Worm (Caenorhabditis elegans) whole organism, midembryonic: ENCODE results near the gene gln-1.

Source experiments
- T22C8.4 ChIP-seq: fragments of 200-800 bp; sonication (Bioruptor generic); IDR thresholded peaks from 2 replicates; pipeline ENCODE4 v1.3.6; 2022; ENCODE audit warnings: missing genetic modification characterization, missing compliant biosample characterization
- cog-1 ChIP-seq: sonication (generic microtip); optimal IDR thresholded peaks from 2 replicates; lab custom pipeline; 2016; ENCODE audit warnings: missing genetic modification characterization, missing compliant biosample characterization
- flt-1 ChIP-seq: fragments of 200-800 bp; sonication (Bioruptor generic); IDR thresholded peaks from 2 replicates; pipeline ENCODE4 v1.3.6; 2022; ENCODE audit warnings: missing genetic modification characterization, missing compliant biosample characterization
- klf-2 ChIP-seq: fragments of 200-800 bp; sonication (Bioruptor generic); conservative IDR thresholded peaks from 2 replicates; pipeline ENCODE4 v1.3.6; 2022; ENCODE audit warnings: missing genetic modification reagents, missing genetic modification characterization, missing compliant biosample characterization
- med-1 ChIP-seq: sonication (generic microtip); optimal IDR thresholded peaks from 2 replicates; lab custom pipeline; 2017; ENCODE audit warnings: missing genetic modification characterization, mild to moderate bottlenecking, missing compliant biosample characterization, antibody characterized with exemption, missing genetic modification reagents; ENCODE audit not compliant: insufficient read depth
- ref-1 ChIP-seq: fragments of 200-800 bp; sonication (Bioruptor generic); conservative IDR thresholded peaks from 2 replicates; pipeline ENCODE4 v1.3.6; 2022; ENCODE audit warnings: missing genetic modification reagents, missing genetic modification characterization, missing compliant biosample characterization
- ztf-23 ChIP-seq: fragments of 200-800 bp; sonication (Bioruptor generic); IDR thresholded peaks from 2 replicates; pipeline ENCODE4 v1.3.6; 2022; ENCODE audit warnings: missing genetic modification reagents, missing genetic modification characterization, missing compliant biosample characterization

ce11 chrX:6081793-6082192 is 23.7 kb downstream of the gln-1 start:
- TF ChIP-seq ref-1 (GFP tag; lab: Robert Waterston, UW) = no peak
- no peak for TF ChIP-seq flt-1 (GFP tag; lab: Robert Waterston, UW)
- no peak for TF ChIP-seq ztf-23 (GFP tag; lab: Robert Waterston, UW)
- TF ChIP-seq cog-1 (tag; lab: Kevin White, UChicago) = no peak
- TF ChIP-seq klf-2 (GFP tag; lab: Robert Waterston, UW) = no peak
- no peak for TF ChIP-seq T22C8.4 (GFP tag; lab: Robert Waterston, UW)
- TF ChIP-seq med-1 (GFP tag; lab: Kevin White, UChicago) = no peak
